Fruit fly (Drosophila melanogaster): Measurements from ENCODE around the gene CG13856.

CG13856 gene

DNA sequence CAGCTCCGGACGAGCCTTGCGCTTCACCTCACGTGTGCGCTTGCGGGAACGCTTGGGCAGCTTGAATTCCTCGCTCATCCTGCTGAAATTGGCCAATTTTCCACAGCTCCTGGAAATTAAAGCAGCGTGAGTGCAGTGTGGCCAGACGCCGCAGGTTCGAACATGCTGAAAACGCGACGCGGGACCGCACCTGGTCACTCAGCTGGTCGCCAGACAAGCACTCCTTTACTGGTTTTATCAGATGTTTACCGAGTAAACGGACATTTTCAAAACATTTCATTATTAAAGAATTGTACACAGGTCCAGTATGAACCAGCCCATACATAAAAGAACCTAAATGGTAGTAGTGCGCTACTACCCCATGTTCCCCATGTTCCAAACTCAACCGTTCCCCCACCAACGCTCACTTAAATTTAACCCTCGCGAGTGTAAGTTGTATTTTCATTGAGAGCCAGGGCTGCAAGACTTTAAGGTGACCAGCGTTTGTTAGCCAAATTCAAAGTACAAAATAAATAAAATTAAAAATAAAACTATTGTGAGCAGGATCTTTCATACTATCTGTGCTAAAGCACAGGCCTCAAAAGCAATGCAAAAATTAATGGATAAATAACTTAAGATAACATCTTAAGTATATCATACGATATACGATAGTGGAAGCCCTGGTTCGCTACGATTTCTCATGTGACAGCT, 40.1 kb upstream of the CG13856 start, which contains the start of the genes JMJD6, CG7071 and Muted (continued):
- TF ChIP-seq CG34422 (GFP tag; IDR thresholded peaks at IDR 0.05) (peak; percentile 93), CG7963 (GFP tag; IDR thresholded peaks at IDR 0.05; ENCODE audit: partially characterized antibody) (0 out of 3 replicates have a peak, but pooled peaks have one; percentile 4), nom (GFP tag; optimal IDR thresholded peaks at IDR 0.05) (peak; percentile 78), CG17612 (GFP tag; IDR thresholded peaks at IDR 0.05) (peak; percentile 81), fd64A (GFP tag; optimal IDR thresholded peaks at IDR 0.05) (peak; percentile 26), CG2875 (GFP tag; optimal IDR thresholded peaks at IDR 0.05) (peak; percentile 72), onecut (GFP tag; IDR thresholded peaks at IDR 0.05) (peak; percentile 72), pzg (GFP tag; optimal IDR thresholded peaks at IDR 0.05) (peak; percentile 79), CG6854 (GFP tag; optimal IDR thresholded peaks at IDR 0.05) (peak; percentile 39), CG18599 (GFP tag; optimal IDR thresholded peaks at IDR 0.05) (peak; percentile 95), jigr1 (GFP tag; IDR thresholded peaks at IDR 0.05) (peak; percentile 79), Gug (GFP tag; IDR thresholded peaks at IDR 0.05) (peak; percentile 87), GATAe (GFP tag; conservative IDR thresholded peaks at IDR 0.05) (peak; percentile 85), CG8388 (GFP tag; optimal IDR thresholded peaks at IDR 0.05) (peak; percentile 87), ase (GFP tag; IDR thresholded peaks at IDR 0.05) (peak; percentile 90), CG17829 (tag; optimal IDR thresholded peaks at IDR 0.05) (peak; percentile 88), kay (GFP tag; optimal IDR thresholded peaks at IDR 0.05) (peak; percentile 75), Mad (GFP tag; optimal IDR thresholded peaks at IDR 0.05) (peak; percentile 83), abd-A (tag; optimal IDR thresholded peaks at IDR 0.05) (no peak), dati (GFP tag; IDR thresholded peaks at IDR 0.05) (peak; percentile 87), hbn (GFP tag; IDR thresholded peaks at IDR 0.05; ENCODE audit: partially characterized antibody) (peak; percentile 92), BtbVII (GFP tag; optimal IDR thresholded peaks at IDR 0.05) (peak; percentile 85), CG1602 (GFP tag; optimal IDR thresholded peaks at IDR 0.05) (peak; percentile 93), CG12299 (tag; optimal IDR thresholded peaks at IDR 0.05) (peak; percentile 91), br (optimal IDR thresholded peaks at IDR 0.05) (no peak), mirr (GFP tag; optimal IDR thresholded peaks at IDR 0.05) (peak; percentile 75), NC2α (GFP tag; optimal IDR thresholded peaks at IDR 0.05) (peak; percentile 32), gfzf (GFP tag; optimal IDR thresholded peaks at IDR 0.05) (peak; percentile 90), CG17912 (GFP tag; optimal IDR thresholded peaks at IDR 0.05) (peak; percentile 88), trh (GFP tag; optimal IDR thresholded peaks at IDR 0.05) (peak; percentile 54), Dp (GFP tag; optimal IDR thresholded peaks at IDR 0.05) (peak; percentile 52), toy (GFP tag; IDR thresholded peaks at IDR 0.05) (peak; percentile 42; the same call in 1 of the 2 replicates), Opbp (GFP tag; IDR thresholded peaks at IDR 0.05; ENCODE audit: partially characterized antibody) (peak; percentile 60; the same call in 1 of the 3 replicates), vfl (GFP tag; optimal IDR thresholded peaks at IDR 0.05) (peak; percentile 92), jumu (GFP tag; optimal IDR thresholded peaks at IDR 0.05) (peak; percentile 88), grau (tag; optimal IDR thresholded peaks at IDR 0.05) (peak; percentile 83), Atf3 (GFP tag; optimal IDR thresholded peaks at IDR 0.05) (peak; percentile 86), hkb (optimal IDR thresholded peaks at IDR 0.05) (peak; percentile 58), hkb (GFP tag; IDR thresholded peaks at IDR 0.05) (peak; percentile 90), ato (GFP tag; IDR thresholded peaks at IDR 0.05; ENCODE audit: partially characterized antibody) (peak; percentile 58; the same call in 1 of the 2 replicates), ftz-f1 (GFP tag; optimal IDR thresholded peaks at IDR 0.05) (peak; percentile 74), CG14860 (GFP tag; IDR thresholded peaks at IDR 0.05; ENCODE audit: partially characterized antibody) (peak; percentile 58; the same call in 1 of the 3 replicates), HLH3B (GFP tag; IDR thresholded peaks at IDR 0.05) (peak; percentile 92), lola (GFP tag; optimal IDR thresholded peaks at IDR 0.05) (peak in 1 of 3 experiments; percentile 88), Nf-YA (GFP tag; IDR thresholded peaks at IDR 0.05) (peak; percentile 53; the same call in 1 of the 2 replicates), bsh (GFP tag; optimal IDR thresholded peaks at IDR 0.05) (peak in 1 of 2 experiments; percentile 91), hth (optimal IDR thresholded peaks at IDR 0.05) (no peak), CG4424 (GFP tag; optimal IDR thresholded peaks at IDR 0.05) (peak; percentile 94), CG4328 (GFP tag; optimal IDR thresholded peaks at IDR 0.05) (peak; percentile 93)
